Fruit fly (Drosophila melanogaster): ENCODE data around the gene CG5050.

The CG5050 gene

DNA sequence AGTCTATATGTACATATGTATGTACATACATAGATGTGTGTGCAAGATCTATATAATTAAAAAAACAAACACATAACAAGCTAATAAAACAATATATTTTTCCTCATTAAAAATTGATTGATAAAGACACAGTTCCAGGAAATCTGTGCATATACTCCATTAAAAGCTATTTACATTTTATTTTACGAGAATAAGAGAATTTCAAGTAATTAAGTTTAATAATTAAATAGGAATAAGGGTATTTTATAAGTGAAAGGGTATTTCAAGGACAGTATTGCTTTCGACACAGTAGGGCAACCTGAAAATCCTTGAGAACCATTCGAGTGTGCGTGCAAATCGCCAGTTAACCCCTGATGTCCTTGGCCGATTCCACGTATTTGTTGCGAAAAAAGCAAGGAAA lies at the start of gene CG5050:
TSS of gene CG5050 (plus strand) at position 301 of the 400 bp plus-strand sequence.
- TF ChIP-seq noc (tag; optimal IDR thresholded peaks at IDR 0.05) = no peak

dm6 chr2L:17410358-17410757 lies 42.4 kb upstream of the CG5050 start, which contains the start of the genes Polr2J and CG15141:
TSS of gene Polr2J (minus strand) at chr2L:17410406.
TSS of gene CG15141 (plus strand) at chr2L:17410641.
- no peak for TF ChIP-seq noc (tag; optimal IDR thresholded peaks at IDR 0.05)

dm6 chr2L:17412533-17412932 lies 40.2 kb upstream of the CG5050 start, which contains the start of gene Rsph9:
TSS of gene Rsph9 (minus strand) at chr2L:17412633.
- TF ChIP-seq noc (tag; optimal IDR thresholded peaks at IDR 0.05) = no peak

dm6 chr2L:17420419-17420818 lies 32.3 kb upstream of the CG5050 start:
- TF ChIP-seq noc (tag; optimal IDR thresholded peaks at IDR 0.05) = no peak

DNA sequence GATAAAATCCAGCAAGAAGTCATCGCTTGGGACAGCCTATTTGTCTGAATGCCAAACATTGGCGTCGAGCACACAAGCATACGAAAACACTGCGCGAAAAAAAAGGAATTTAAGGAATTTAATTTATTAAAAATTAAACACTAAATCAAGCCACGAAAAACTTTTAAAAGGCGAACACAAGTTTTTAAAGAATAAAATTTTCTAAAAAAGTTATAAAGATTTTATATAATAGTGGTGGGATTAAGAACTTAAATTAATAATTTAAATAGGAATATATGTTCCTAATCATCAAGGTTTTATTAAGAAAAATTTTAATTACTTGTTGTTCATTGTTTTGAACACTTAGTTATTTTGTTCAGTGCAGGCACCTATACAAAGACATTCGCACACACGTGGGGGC lies 31.4 kb upstream of the CG5050 start:
- peak; percentile 24 for TF ChIP-seq noc (tag; optimal IDR thresholded peaks at IDR 0.05)

DNA sequence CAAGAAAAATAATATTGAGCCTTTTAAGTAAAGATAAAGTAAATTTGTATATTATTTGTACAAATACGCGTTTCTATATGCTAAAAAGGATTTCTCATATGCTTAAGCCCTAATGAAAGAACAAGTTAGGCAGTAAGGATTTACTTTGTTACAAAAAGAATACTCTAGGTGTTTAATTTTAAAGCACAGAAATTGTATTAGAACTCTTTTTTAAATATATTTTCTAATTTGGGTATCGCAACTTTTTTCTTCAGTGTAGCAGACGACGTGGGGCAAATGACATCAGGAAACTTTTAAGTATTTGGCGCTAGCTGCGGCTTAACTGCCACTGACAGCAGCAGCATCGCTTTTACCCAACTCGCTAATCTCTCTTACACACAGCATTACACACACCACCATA lies 30.6 kb upstream of the CG5050 start:
- TF ChIP-seq noc (tag; optimal IDR thresholded peaks at IDR 0.05) = no peak

dm6 chr2L:17425005-17425404 lies 27.7 kb upstream of the CG5050 start:
- TF ChIP-seq noc (tag; optimal IDR thresholded peaks at IDR 0.05) = no peak

dm6 chr2L:17425412-17425811 lies 27.3 kb upstream of the CG5050 start:
- no peak for TF ChIP-seq noc (tag; optimal IDR thresholded peaks at IDR 0.05)

dm6 chr2L:17427187-17427586 lies 25.5 kb upstream of the CG5050 start:
- no peak for TF ChIP-seq noc (tag; optimal IDR thresholded peaks at IDR 0.05)

DNA sequence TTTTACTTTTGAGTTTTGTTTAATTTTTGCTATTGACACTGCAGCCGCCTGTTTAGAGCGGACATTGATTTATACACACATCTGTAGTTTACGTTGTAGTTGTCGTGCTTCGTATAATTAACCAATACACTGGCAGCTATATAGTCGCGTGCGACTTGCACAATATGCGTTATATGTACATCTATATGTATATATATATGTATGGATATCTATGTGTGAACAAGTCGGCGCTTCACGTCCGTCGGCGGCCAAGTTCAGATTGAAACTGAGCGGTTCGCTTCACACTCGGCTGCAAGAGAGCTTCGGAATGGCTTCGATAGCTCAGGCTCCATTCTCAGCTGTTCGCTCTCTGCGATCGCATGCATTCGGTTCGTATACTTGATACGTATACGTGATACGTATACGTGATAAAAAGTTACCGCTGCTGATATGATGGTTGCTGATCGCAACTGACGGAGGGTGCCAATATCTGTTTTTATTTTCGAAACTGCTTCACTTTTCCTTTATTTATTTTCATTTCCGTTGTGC lies 24.7 kb upstream of the CG5050 start:
- peak; percentile 14 for TF ChIP-seq noc (tag; optimal IDR thresholded peaks at IDR 0.05)

DNA sequence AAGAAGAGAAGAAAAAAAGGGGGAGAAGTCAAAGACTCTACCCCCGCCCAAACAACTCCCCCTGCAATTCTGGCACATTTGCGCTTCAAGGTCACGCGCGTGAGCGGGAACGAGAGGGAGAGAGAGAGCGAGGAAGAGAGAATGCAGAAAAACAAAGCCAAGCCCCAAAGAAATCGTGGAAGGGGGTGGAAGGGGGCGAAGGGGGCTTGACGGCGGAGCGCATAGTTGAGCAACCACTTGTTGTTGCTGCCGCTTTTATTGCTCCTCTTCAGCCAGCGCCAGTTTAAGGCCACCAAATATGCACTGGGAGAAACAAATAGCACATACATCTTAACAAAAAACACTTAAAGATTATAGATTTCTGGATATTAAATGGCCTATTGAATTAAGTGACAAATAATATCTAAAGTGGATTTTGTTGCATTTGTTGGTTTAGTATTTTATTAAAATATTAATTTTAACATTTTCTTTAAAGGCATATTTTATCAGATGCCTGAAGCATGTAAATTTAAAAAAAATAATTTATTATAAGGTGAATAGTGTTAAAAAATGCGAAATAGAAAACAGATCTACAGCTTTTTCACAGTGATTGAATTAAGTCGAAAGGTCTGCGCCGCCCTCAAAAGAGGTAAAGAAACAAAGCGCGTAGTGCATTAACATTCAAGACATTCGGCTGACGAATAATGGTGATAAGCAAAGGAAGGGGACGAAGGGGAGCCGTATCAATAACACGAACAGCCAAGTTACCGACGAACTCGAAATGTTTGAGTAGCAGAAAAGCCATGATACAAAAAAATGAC lies 22.7 kb upstream of the CG5050 start:
- peak; percentile 97 for TF ChIP-seq noc (tag; optimal IDR thresholded peaks at IDR 0.05)

- peak; percentile 30 for TF ChIP-seq noc (tag; optimal IDR thresholded peaks at IDR 0.05)
Measured at dm6 chr2L:17430602-17431358, 21.9 kb upstream of the CG5050 start.

dm6 chr2L:17431359-17431675 lies 21.4 kb upstream of the CG5050 start:
- TF ChIP-seq noc (tag; optimal IDR thresholded peaks at IDR 0.05) = no peak

DNA sequence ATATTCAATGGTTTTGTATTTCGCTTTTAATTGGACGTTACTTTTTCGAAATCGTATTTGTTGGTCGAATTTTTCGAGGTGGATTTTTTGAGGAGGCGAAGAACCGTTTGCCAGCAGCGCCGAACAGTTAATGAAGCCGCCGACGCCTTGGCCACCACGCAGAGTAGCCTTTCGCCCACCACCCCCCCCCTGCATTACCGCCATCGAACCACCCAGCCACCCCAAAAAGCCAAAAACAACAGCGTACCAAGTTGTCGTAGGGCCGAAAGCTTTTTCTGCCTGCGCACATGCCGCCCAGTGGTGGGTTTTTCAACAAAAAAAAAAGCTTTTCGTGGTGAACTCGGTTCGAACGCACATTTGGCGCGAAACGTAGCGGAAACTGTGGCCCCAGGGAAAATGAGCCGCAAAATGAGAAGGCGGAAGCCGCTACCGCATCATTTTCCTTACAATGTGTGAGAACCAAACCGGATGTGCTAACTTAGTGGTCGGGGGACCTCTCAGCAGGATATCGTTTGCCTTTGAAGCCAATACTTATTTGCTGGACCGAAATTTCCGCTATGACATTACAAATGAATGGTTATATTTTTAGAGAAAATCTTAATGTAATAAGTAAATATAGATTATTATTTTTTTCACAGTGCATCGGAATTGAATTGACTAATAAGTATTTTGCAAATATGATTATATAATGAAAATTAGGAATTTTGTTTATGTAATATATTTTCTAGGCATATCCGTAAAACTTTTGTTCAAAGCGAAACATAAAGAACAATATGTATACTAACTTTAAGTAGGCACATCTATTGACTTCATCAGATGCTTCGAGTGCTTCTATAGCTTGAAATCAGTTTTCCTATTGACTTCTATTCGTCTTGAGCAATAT lies 19.5 kb upstream of the CG5050 start, which contains the start of the genes Dif and CG5043:
TSS of gene Dif (minus strand) at position 132 of the 883 bp plus-strand sequence.
TSS of gene CG5043 (plus strand) at position 833 of the 883 bp plus-strand sequence.
- TF ChIP-seq noc (tag; optimal IDR thresholded peaks at IDR 0.05) = no peak

DNA sequence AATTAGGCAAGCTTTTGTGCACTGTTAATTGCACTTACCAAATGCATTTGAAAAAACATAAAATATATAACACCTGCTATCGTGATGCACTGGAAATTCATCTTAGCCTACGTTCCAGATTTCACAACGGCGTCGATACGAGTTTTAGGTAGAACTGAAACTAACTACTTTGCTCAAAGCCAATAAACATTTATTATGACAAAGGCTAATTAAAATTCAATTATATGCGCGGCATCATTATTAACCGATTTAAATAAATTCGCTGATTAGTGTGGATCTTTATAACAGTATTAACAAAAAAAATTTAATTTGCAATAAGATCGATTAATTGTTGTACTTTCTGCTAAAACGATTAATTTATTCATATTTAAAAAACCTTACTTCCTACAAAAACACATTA lies 16.2 kb upstream of the CG5050 start, which contains the start of gene CG33928:
TSS of gene CG33928 (minus strand) at position 101 of the 400 bp plus-strand sequence.
- TF ChIP-seq noc (tag; optimal IDR thresholded peaks at IDR 0.05) = no peak

Data from whole organism, larva.